Fruit fly (Drosophila melanogaster): ENCODE results near the gene CG9150.

Gene CG9150

dm6 chr2L:6034344-6034743, 34.0 kb downstream of the CG9150 start, which contains the start of gene CG9109:
Gene CG9109 (minus strand): TSS chr2L:6034423.
- no peak for TF ChIP-seq CG17801 (GFP tag; optimal IDR thresholded peaks at IDR 0.05; ENCODE audit: partially characterized antibody)

dm6 chr2L:6031838-6032237, 36.6 kb downstream of the CG9150 start:
- no peak for TF ChIP-seq CG17801 (GFP tag; optimal IDR thresholded peaks at IDR 0.05; ENCODE audit: partially characterized antibody)

dm6 chr2L:6028712-6029111, 39.7 kb downstream of the CG9150 start:
- TF ChIP-seq CG17801 (GFP tag; optimal IDR thresholded peaks at IDR 0.05; ENCODE audit: partially characterized antibody): no peak

dm6 chr2L:6024345-6024907, 44.0 kb downstream of the CG9150 start, which contains the start of gene CG9107:
Gene CG9107 (minus strand): TSS chr2L:6024539.
- TF ChIP-seq CG17801 (GFP tag; optimal IDR thresholded peaks at IDR 0.05; ENCODE audit: partially characterized antibody): no peak

dm6 chr2L:6022793-6023192, 45.6 kb downstream of the CG9150 start:
- TF ChIP-seq CG17801 (GFP tag; optimal IDR thresholded peaks at IDR 0.05; ENCODE audit: partially characterized antibody): no peak

dm6 chr2L:6020535-6020934, 47.9 kb downstream of the CG9150 start, which contains the start of gene CG13996:
Gene CG13996 (plus strand): TSS chr2L:6020835.
- TF ChIP-seq CG17801 (GFP tag; optimal IDR thresholded peaks at IDR 0.05; ENCODE audit: partially characterized antibody): no peak

dm6 chr2L:6019352-6020131, 48.9 kb downstream of the CG9150 start, which contains the start of gene H2.0:
Gene H2.0 (minus strand): TSS chr2L:6019402.
- TF ChIP-seq CG17801 (GFP tag; optimal IDR thresholded peaks at IDR 0.05; ENCODE audit: partially characterized antibody): no peak
